Worm (Caenorhabditis elegans) whole organism, late embryonic: Measurements from ENCODE around the gene clec-84.

Source experiments
- C08G9.2 ChIP-seq: sonication (generic microtip); optimal IDR thresholded peaks from 2 replicates; lab custom pipeline; 2016; ENCODE audit warnings: mild to moderate bottlenecking, missing genetic modification characterization, moderate library complexity, missing compliant biosample characterization
- ama-1 ChIP-seq: fragments of 150-350 bp; optimal IDR thresholded peaks from 2 replicates; lab custom pipeline; 2014
- che-1 ChIP-seq: sonication (generic microtip); optimal IDR thresholded peaks from 2 replicates; lab custom pipeline; 2016; ENCODE audit warnings: mild to moderate bottlenecking, missing genetic modification characterization, missing compliant biosample characterization
- fkh-10 ChIP-seq: fragments of 150-350 bp; optimal IDR thresholded peaks from 2 replicates; lab custom pipeline; 2014; ENCODE audit warnings: missing biosample characterization, missing genetic modification reagents, missing genetic modification characterization
- nhr-11 ChIP-seq: fragments of 150-350 bp; optimal IDR thresholded peaks from 2 replicates; lab custom pipeline; 2014; ENCODE audit warnings: missing biosample characterization, missing genetic modification characterization
- pha-2 ChIP-seq: sonication (generic microtip); optimal IDR thresholded peaks from 2 replicates; lab custom pipeline; 2017; ENCODE audit warnings: mild to moderate bottlenecking, missing genetic modification characterization, missing compliant biosample characterization

- TF ChIP-seq che-1 (tag; lab: Kevin White, UChicago) (no peak), nhr-11 (tag; lab: Kevin White, UChicago) (no peak), C08G9.2 (no peak), ama-1 (no peak), pha-2 (tag; lab: Kevin White, UChicago) (no peak), fkh-10 (GFP tag; lab: Kevin White, UChicago) (no peak)
Observed at ce11 chrIV:2799890-2800289, 42.4 kb upstream of the clec-84 start.
